Fruit fly (Drosophila melanogaster): ENCODE measurements around the gene CG17196.

DNA sequence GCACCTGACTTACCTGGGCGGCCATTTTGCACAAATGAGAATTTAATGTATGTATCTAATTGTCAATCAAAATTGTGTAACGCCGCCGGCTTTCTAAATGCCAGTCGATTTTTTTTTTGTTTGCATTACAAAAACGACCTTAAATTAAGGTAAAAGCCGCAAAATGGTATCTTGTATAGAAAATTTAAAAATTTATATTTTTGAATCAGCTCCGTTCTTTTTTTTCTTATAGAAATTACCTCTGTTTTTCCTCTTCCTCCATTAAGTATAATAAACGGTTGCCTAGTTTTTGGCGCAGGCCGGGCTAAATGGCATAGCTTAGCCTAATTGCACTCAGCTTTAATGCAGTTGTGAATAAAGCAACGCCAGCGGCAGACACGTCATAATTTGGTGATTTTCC lies 11.2 kb upstream of the CG17196 start, which contains the start of gene CG4960:
- no peak for TF ChIP-seq CG31224 (GFP tag; IDR thresholded peaks at IDR 0.05)
- TF ChIP-seq odd (GFP tag; optimal IDR thresholded peaks at IDR 0.05), result no peak
- no peak for TF ChIP-seq CG34224 (GFP tag; IDR thresholded peaks at IDR 0.05; ENCODE audit: partially characterized antibody)
- no peak for TF ChIP-seq CG7839 (tag; optimal IDR thresholded peaks at IDR 0.05)
- TF ChIP-seq CHES-1-like (GFP tag; optimal IDR thresholded peaks at IDR 0.05), result no peak

All from whole organism, embryonic.